Fruit fly (Drosophila melanogaster): ENCODE results near the gene chrb.

DNA sequence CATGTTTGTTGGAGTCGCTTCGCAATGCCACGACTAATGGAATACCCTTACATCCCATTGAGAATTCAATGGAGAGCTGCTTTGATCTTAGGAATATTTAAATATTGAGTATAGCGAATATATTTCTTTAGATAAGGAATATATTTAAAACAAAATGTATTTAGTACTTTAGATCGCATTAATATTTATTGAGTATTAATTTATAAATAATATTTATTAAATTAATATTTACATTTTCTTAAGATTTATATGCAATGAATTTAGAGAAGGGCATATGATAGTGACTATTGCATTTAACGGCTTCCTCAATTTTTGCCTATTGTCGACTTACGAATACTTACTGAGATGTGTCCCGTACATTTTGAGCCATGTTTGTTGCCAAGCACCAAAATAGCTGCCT is 43.2 kb upstream of the chrb start:
- TF ChIP-seq dsf (GFP tag; optimal IDR thresholded peaks at IDR 0.05; ENCODE audit: borderline replicate concordance) (no peak), br (GFP tag; optimal IDR thresholded peaks at IDR 0.05) (no peak), h (GFP tag; optimal IDR thresholded peaks at IDR 0.05) (no peak), Myc (optimal IDR thresholded peaks at IDR 0.05) (no peak), Dfd (GFP tag; optimal IDR thresholded peaks at IDR 0.05) (no peak), psq (GFP tag; optimal IDR thresholded peaks at IDR 0.05) (no peak), Abd-B (GFP tag; optimal IDR thresholded peaks at IDR 0.05) (no peak), lola (GFP tag; optimal IDR thresholded peaks at IDR 0.05) (no peak), usp (GFP tag; optimal IDR thresholded peaks at IDR 0.05) (no peak), Mio (GFP tag; optimal IDR thresholded peaks at IDR 0.05) (no peak), OdsH (GFP tag; optimal IDR thresholded peaks at IDR 0.05) (no peak), brk (GFP tag; optimal IDR thresholded peaks at IDR 0.05) (no peak), Jra (GFP tag; optimal IDR thresholded peaks at IDR 0.05) (no peak)
